Worm (Caenorhabditis elegans) whole organism, young adult: ENCODE measurements around the gene C27F2.9.
A peak's percentile ranks its signal among the peaks of the same experiment; 100 is the strongest.

Experiments used
- B0019.2 ChIP-seq: fragments of 200-800 bp; sonication (Bioruptor generic); conservative IDR thresholded peaks from 2 replicates; pipeline ENCODE4 v1.3.6; 2022; ENCODE audit warnings: missing genetic modification reagents, missing genetic modification characterization, missing compliant biosample characterization
- F22D6.2 ChIP-seq: sonication (generic microtip); optimal IDR thresholded peaks from 2 replicates; lab custom pipeline; 2016; ENCODE audit warnings: mild to moderate bottlenecking, missing genetic modification characterization, missing compliant biosample characterization
- F33H1.4 ChIP-seq: fragments of 200-800 bp; sonication (Bioruptor generic); IDR thresholded peaks from 2 replicates; pipeline ENCODE4 v1.3.6; 2022; ENCODE audit warnings: missing genetic modification reagents, missing genetic modification characterization, missing compliant biosample characterization
- F39B2.1 ChIP-seq: fragments of 200-800 bp; sonication (Bioruptor generic); IDR thresholded peaks from 2 replicates; pipeline ENCODE4 v1.3.6; 2022; ENCODE audit warnings: missing genetic modification reagents, missing genetic modification characterization, missing compliant biosample characterization
- F52B5.7 ChIP-seq: sonication (generic microtip); optimal IDR thresholded peaks from 2 replicates; lab custom pipeline; 2016; ENCODE audit warnings: mild to moderate bottlenecking, missing genetic modification characterization, missing compliant biosample characterization
- F55B11.4 ChIP-seq: sonication (generic microtip); optimal IDR thresholded peaks from 2 replicates; lab custom pipeline; 2016; ENCODE audit warnings: missing compliant biosample characterization, missing genetic modification characterization, borderline replicate concordance; ENCODE audit not compliant: insufficient read depth
- K12H6.12 ChIP-seq: fragments of 200-800 bp; sonication (Bioruptor generic); optimal IDR thresholded peaks from 2 replicates; lab custom pipeline; 2018; ENCODE audit warnings: mild to moderate bottlenecking, missing genetic modification characterization, missing compliant biosample characterization
- T26A5.8 ChIP-seq: sonication (generic microtip); optimal IDR thresholded peaks from 2 replicates; lab custom pipeline; 2016; ENCODE audit warnings: missing genetic modification characterization, missing compliant biosample characterization
- Y53F4B.3 ChIP-seq: fragments of 200-800 bp; sonication (Bioruptor generic); IDR thresholded peaks from 2 replicates; pipeline ENCODE4 v1.3.6; 2022; ENCODE audit warnings: missing genetic modification reagents, missing genetic modification characterization, missing compliant biosample characterization
- Y56A3A.18 ChIP-seq: fragments of 200-800 bp; sonication (Bioruptor generic); IDR thresholded peaks from 2 replicates; pipeline ENCODE4 v1.3.6; 2022; ENCODE audit warnings: missing genetic modification reagents, missing genetic modification characterization, missing compliant biosample characterization
- Y95B8A.8 ChIP-seq: fragments of 200-800 bp; sonication (Bioruptor generic); IDR thresholded peaks from 2 replicates; pipeline ENCODE4 v1.3.6; 2022; ENCODE audit warnings: missing genetic modification reagents, missing genetic modification characterization, missing compliant biosample characterization
- aptf-2 ChIP-seq: fragments of 200-800 bp; sonication (Bioruptor generic); conservative IDR thresholded peaks from 2 replicates; pipeline ENCODE4 v1.3.6; 2022; ENCODE audit warnings: missing genetic modification reagents, missing genetic modification characterization, missing compliant biosample characterization
- atf-7 ChIP-seq: sonication (generic microtip); optimal IDR thresholded peaks from 2 replicates; lab custom pipeline; 2017; ENCODE audit warnings: mild to moderate bottlenecking, missing genetic modification characterization, missing compliant biosample characterization
- ceh-100 ChIP-seq: fragments of 200-800 bp; sonication (Bioruptor generic); IDR thresholded peaks from 2 replicates; pipeline ENCODE4 v1.3.6; 2022; ENCODE audit warnings: missing genetic modification reagents, missing genetic modification characterization, missing compliant biosample characterization
- ceh-40 ChIP-seq: fragments of 200-800 bp; sonication (Bioruptor generic); IDR thresholded peaks from 2 replicates; pipeline ENCODE4 v1.3.6; 2022; ENCODE audit warnings: missing genetic modification characterization, missing compliant biosample characterization
- ceh-91 ChIP-seq: fragments of 200-800 bp; sonication (Bioruptor generic); IDR thresholded peaks from 2 replicates; pipeline ENCODE4 v1.3.6; 2022; ENCODE audit warnings: missing genetic modification reagents, missing genetic modification characterization, missing compliant biosample characterization
- die-1 ChIP-seq: sonication (generic microtip); optimal IDR thresholded peaks from 2 replicates; lab custom pipeline; 2016; ENCODE audit warnings: missing genotype, mild to moderate bottlenecking, missing genetic modification characterization, missing compliant biosample characterization
- dox-1 ChIP-seq: fragments of 200-800 bp; sonication (Bioruptor generic); IDR thresholded peaks from 2 replicates; pipeline ENCODE4 v1.3.6; 2022; ENCODE audit warnings: missing genetic modification reagents, missing genetic modification characterization, missing compliant biosample characterization
- dpff-1 ChIP-seq: sonication (generic microtip); optimal IDR thresholded peaks from 2 replicates; lab custom pipeline; 2017; ENCODE audit warnings: mild to moderate bottlenecking, missing genetic modification characterization, missing compliant biosample characterization
- dpl-1 ChIP-seq: fragments of 150-350 bp; optimal IDR thresholded peaks from 2 replicates; lab custom pipeline; 2014; ENCODE audit warnings: missing biosample characterization, missing genetic modification reagents, missing genetic modification characterization
- efl-1 ChIP-seq: fragments of 150-350 bp; optimal IDR thresholded peaks from 2 replicates; lab custom pipeline; 2014; ENCODE audit warnings: missing biosample characterization, missing genetic modification reagents, missing genetic modification characterization
- egl-18 ChIP-seq: fragments of 200-800 bp; sonication (Bioruptor generic); IDR thresholded peaks from 2 replicates; pipeline ENCODE4 v1.3.6; 2022; ENCODE audit warnings: missing genetic modification reagents, missing genetic modification characterization, missing compliant biosample characterization
- hmg-20 ChIP-seq: fragments of 200-800 bp; sonication (Bioruptor generic); IDR thresholded peaks from 2 replicates; pipeline ENCODE4 v1.3.6; 2022; ENCODE audit warnings: missing genetic modification reagents, missing genetic modification characterization, missing compliant biosample characterization
- hrde-1 ChIP-seq: sonication (generic microtip); optimal IDR thresholded peaks from 2 replicates; lab custom pipeline; 2016; ENCODE audit warnings: missing genetic modification characterization, mild to moderate bottlenecking, missing compliant biosample characterization, moderate library complexity, missing genotype, missing genetic modification reagents, borderline replicate concordance
- lag-1 ChIP-seq: fragments of 200-800 bp; sonication (Bioruptor generic); IDR thresholded peaks from 2 replicates; pipeline ENCODE4 v1.3.6; 2022; ENCODE audit warnings: missing genetic modification reagents, missing genetic modification characterization, missing compliant biosample characterization
- let-526 ChIP-seq: fragments of 200-800 bp; sonication (Bioruptor generic); IDR thresholded peaks from 2 replicates; pipeline ENCODE4 v1.3.6; 2022; ENCODE audit warnings: missing genetic modification reagents, missing genetic modification characterization, missing compliant biosample characterization
- lin-26 ChIP-seq: fragments of 200-800 bp; sonication (Bioruptor generic); IDR thresholded peaks from 2 replicates; pipeline ENCODE4 v1.3.6; 2022; ENCODE audit warnings: missing genetic modification reagents, missing genetic modification characterization, missing compliant biosample characterization
- lin-35 ChIP-seq, 3 experiments: fragments of 150-350 bp in 2 of 3; sonication (generic microtip) in 1 of 3; optimal IDR thresholded peaks; 2 replicates each; lab custom pipeline; 2014 to 2018; ENCODE audit warnings: missing biosample characterization in 3 of 3, missing genetic modification characterization in 3 of 3, missing genetic modification reagents in 3 of 3
- madf-10 ChIP-seq: sonication (generic microtip); optimal IDR thresholded peaks from 2 replicates; lab custom pipeline; 2016; ENCODE audit warnings: mild to moderate bottlenecking, missing genetic modification characterization, missing compliant biosample characterization
- madf-8 ChIP-seq: fragments of 200-800 bp; sonication (Bioruptor generic); conservative IDR thresholded peaks from 2 replicates; pipeline ENCODE4 v1.3.6; 2022; ENCODE audit warnings: missing genetic modification reagents, missing genetic modification characterization, missing compliant biosample characterization
- mcd-1 ChIP-seq: fragments of 200-800 bp; sonication (Bioruptor generic); IDR thresholded peaks from 2 replicates; pipeline ENCODE4 v1.3.6; 2022; ENCODE audit warnings: missing genetic modification reagents, missing genetic modification characterization, missing compliant biosample characterization
- mel-28 ChIP-seq: sonication (generic microtip); optimal IDR thresholded peaks from 2 replicates; lab custom pipeline; 2016; ENCODE audit warnings: borderline replicate concordance, mild to moderate bottlenecking, missing genetic modification characterization, missing compliant biosample characterization
- mxl-1 ChIP-seq: sonication (generic microtip); optimal IDR thresholded peaks from 2 replicates; lab custom pipeline; 2016; ENCODE audit warnings: missing genetic modification characterization, missing compliant biosample characterization
- nfya-1 ChIP-seq: sonication (generic microtip); optimal IDR thresholded peaks from 2 replicates; lab custom pipeline; 2017; ENCODE audit warnings: antibody characterized with exemption, missing compliant biosample characterization, missing genetic modification characterization, borderline replicate concordance; ENCODE audit not compliant: insufficient read depth
- nfya-2 ChIP-seq: fragments of 200-800 bp; sonication (Bioruptor generic); IDR thresholded peaks from 2 replicates; pipeline ENCODE4 v1.3.6; 2022; ENCODE audit warnings: missing genetic modification reagents, missing genetic modification characterization, missing compliant biosample characterization
- nhr-80 ChIP-seq: sonication (generic microtip); optimal IDR thresholded peaks from 2 replicates; lab custom pipeline; 2016; ENCODE audit warnings: missing genetic modification characterization, missing compliant biosample characterization
- nhr-90 ChIP-seq: sonication (generic microtip); optimal IDR thresholded peaks from 2 replicates; lab custom pipeline; 2016; ENCODE audit warnings: missing genotype, mild to moderate bottlenecking, missing genetic modification characterization, missing compliant biosample characterization
- pbrm-1 ChIP-seq: fragments of 200-800 bp; sonication (Bioruptor generic); IDR thresholded peaks from 2 replicates; pipeline ENCODE4 v1.3.6; 2022; ENCODE audit warnings: missing genetic modification reagents, missing genetic modification characterization, missing compliant biosample characterization
- rcor-1 ChIP-seq: fragments of 200-800 bp; sonication (Bioruptor generic); IDR thresholded peaks from 2 replicates; pipeline ENCODE4 v1.3.6; 2022; ENCODE audit warnings: missing genetic modification reagents, missing genetic modification characterization, missing compliant biosample characterization
- snpc-3.4 ChIP-seq: sonication (generic microtip); optimal IDR thresholded peaks from 2 replicates; lab custom pipeline; 2017; ENCODE audit warnings: missing genetic modification characterization, mild to moderate bottlenecking, missing compliant biosample characterization, antibody characterized with exemption, moderate library complexity, missing genotype, missing genetic modification reagents
- somi-1 ChIP-seq: fragments of 200-800 bp; sonication (Bioruptor generic); optimal IDR thresholded peaks from 2 replicates; lab custom pipeline; 2018; ENCODE audit warnings: mild to moderate bottlenecking, missing genetic modification characterization, missing compliant biosample characterization
- tbp1 ChIP-seq: fragments of 200-800 bp; sonication (Bioruptor generic); optimal IDR thresholded peaks from 2 replicates; lab custom pipeline; 2018; ENCODE audit warnings: mild to moderate bottlenecking, missing genetic modification characterization, missing compliant biosample characterization
- tlf-1 ChIP-seq: fragments of 200-800 bp; sonication (Bioruptor generic); optimal IDR thresholded peaks from 2 replicates; lab custom pipeline; 2018; ENCODE audit warnings: mild to moderate bottlenecking, missing genetic modification characterization, missing compliant biosample characterization
- unc-130 ChIP-seq: sonication (generic microtip); optimal IDR thresholded peaks from 2 replicates; lab custom pipeline; 2016; ENCODE audit warnings: missing genetic modification reagents, missing genetic modification characterization, missing compliant biosample characterization
- zfh-2 ChIP-seq: fragments of 200-800 bp; sonication (Bioruptor generic); conservative IDR thresholded peaks from 2 replicates; pipeline ENCODE4 v1.3.6; 2022; ENCODE audit warnings: missing genetic modification reagents, missing genetic modification characterization, missing compliant biosample characterization
- zim-3 ChIP-seq: sonication (generic microtip); optimal IDR thresholded peaks from 2 replicates; lab custom pipeline; 2017; ENCODE audit warnings: mild to moderate bottlenecking, missing genetic modification characterization, moderate library complexity, missing compliant biosample characterization
- ztf-18 ChIP-seq: sonication (generic microtip); optimal IDR thresholded peaks from 2 replicates; lab custom pipeline; 2016; ENCODE audit warnings: missing genotype, mild to moderate bottlenecking, missing genetic modification characterization, missing compliant biosample characterization
- ztf-22 ChIP-seq: fragments of 200-800 bp; sonication (Bioruptor generic); optimal IDR thresholded peaks from 2 replicates; lab custom pipeline; 2018; ENCODE audit warnings: mild to moderate bottlenecking, missing genetic modification characterization, moderate library complexity, missing compliant biosample characterization
- ztf-26 ChIP-seq: sonication (generic microtip); optimal IDR thresholded peaks from 2 replicates; lab custom pipeline; 2017; ENCODE audit warnings: missing genetic modification characterization, missing compliant biosample characterization
- ztf-3 ChIP-seq: fragments of 200-800 bp; sonication (Bioruptor generic); optimal IDR thresholded peaks from 2 replicates; lab custom pipeline; 2018; ENCODE audit warnings: mild to moderate bottlenecking, missing genetic modification characterization, missing compliant biosample characterization

C27F2.9 gene

DNA sequence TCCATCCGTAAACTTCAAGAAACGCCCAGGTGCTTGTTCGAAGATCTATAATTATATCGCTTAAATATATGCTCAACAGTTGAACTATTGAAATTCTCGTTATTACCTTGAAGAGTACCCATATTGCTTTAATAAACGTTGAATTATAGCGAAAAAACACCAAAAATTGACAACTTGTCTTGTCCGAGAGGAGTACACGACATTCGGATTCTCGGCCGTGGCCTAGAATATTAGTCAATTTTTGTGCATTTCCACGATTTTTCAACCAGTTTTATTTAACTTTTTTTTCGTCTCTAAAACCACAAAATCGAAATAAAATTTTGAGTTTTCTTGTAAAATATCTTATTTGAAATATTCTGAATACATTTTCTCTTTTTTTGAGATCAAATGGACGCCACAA is 50.5 kb downstream of the C27F2.9 start, which contains the start of the genes F26F4.9 and cee-1 (continued):
- no peak for TF ChIP-seq Y95B8A.8
- no peak for TF ChIP-seq lin-26
- no peak for TF ChIP-seq nhr-80 (tag; lab: Kevin White, UChicago)
- TF ChIP-seq ceh-40 (GFP tag; lab: Robert Waterston, UW), result 0 out of 2 replicates have a peak, but pooled peaks have one; percentile 10
- no peak for TF ChIP-seq mxl-1 (tag; lab: Kevin White, UChicago)
- no peak for TF ChIP-seq F52B5.7 (tag; lab: Kevin White, UChicago)
- no peak for TF ChIP-seq egl-18 (GFP tag; lab: Robert Waterston, UW)
- TF ChIP-seq mcd-1 (GFP tag; lab: Robert Waterston, UW), result peak; percentile 48; the same call in 1 of the 2 replicates
- no peak for TF ChIP-seq hrde-1 (tag; lab: Kevin White, UChicago)
- no peak for TF ChIP-seq pbrm-1
- TF ChIP-seq ceh-91 (GFP tag; lab: Robert Waterston, UW), result no peak
- no peak for TF ChIP-seq dpl-1 (GFP tag; lab: Kevin White, UChicago)
- TF ChIP-seq aptf-2 (GFP tag; lab: Robert Waterston, UW), result no peak
- TF ChIP-seq rcor-1 (GFP tag; lab: Robert Waterston, UW), result 0 out of 2 replicates have a peak, but pooled peaks have one; percentile 15
- TF ChIP-seq madf-8 (GFP tag; lab: Robert Waterston, UW), result peak; percentile 36; the same call in 1 of the 2 replicates
- no peak for TF ChIP-seq let-526 (GFP tag; lab: Robert Waterston, UW)
- no peak for TF ChIP-seq zfh-2
- no peak for TF ChIP-seq efl-1
- TF ChIP-seq madf-10 (tag; lab: Kevin White, UChicago), result no peak
- peak in 1 of 3 experiments; percentile 63 for TF ChIP-seq lin-35 (GFP tag; optimal IDR thresholded peaks at IDR 0.05; lab: Kevin White, UChicago)
- no peak for TF ChIP-seq nfya-2
- TF ChIP-seq Y56A3A.18 (GFP tag; lab: Robert Waterston, UW), result no peak
- TF ChIP-seq zim-3 (tag; lab: Kevin White, UChicago), result no peak
- no peak for TF ChIP-seq hmg-20 (GFP tag; lab: Robert Waterston, UW)
- TF ChIP-seq F39B2.1, result no peak
- no peak for TF ChIP-seq nfya-1
- TF ChIP-seq Y53F4B.3 (GFP tag; lab: Robert Waterston, UW), result no peak
- peak; percentile 53 for TF ChIP-seq unc-130
- no peak for TF ChIP-seq ceh-100 (GFP tag; lab: Robert Waterston, UW)
- no peak for TF ChIP-seq lag-1 (GFP tag; lab: Robert Waterston, UW)
- TF ChIP-seq ztf-18, result peak; percentile 8
- TF ChIP-seq dpff-1, result no peak
- no peak for TF ChIP-seq F55B11.4
- no peak for TF ChIP-seq snpc-3.4
- peak; percentile 54; the same call in 1 of the 2 replicates for TF ChIP-seq dox-1 (GFP tag; lab: Robert Waterston, UW)
- TF ChIP-seq K12H6.12 (tag; lab: Kevin White, UChicago), result no peak
- no peak for TF ChIP-seq atf-7 (tag; lab: Kevin White, UChicago)
- TF ChIP-seq nhr-90, result no peak
- no peak for TF ChIP-seq T26A5.8
- no peak for TF ChIP-seq somi-1 (GFP tag; lab: Kevin White, UChicago)
- TF ChIP-seq tbp1 (GFP tag; lab: Kevin White, UChicago), result no peak
- no peak for TF ChIP-seq ztf-3 (GFP tag; lab: Kevin White, UChicago)
- TF ChIP-seq ztf-26 (tag; lab: Kevin White, UChicago), result no peak
- no peak; the same call in 1 of the 2 replicates for TF ChIP-seq F33H1.4 (GFP tag; lab: Robert Waterston, UW)
- no peak for TF ChIP-seq mel-28
- no peak for TF ChIP-seq die-1 (tag; lab: Kevin White, UChicago)
- no peak for TF ChIP-seq tlf-1
- no peak for TF ChIP-seq ztf-22 (GFP tag; lab: Kevin White, UChicago)
- TF ChIP-seq B0019.2, result no peak
- TF ChIP-seq F22D6.2 (tag; lab: Kevin White, UChicago), result no peak
